Fruit fly (Drosophila melanogaster) whole organism, wandering third instar larva: ENCODE results near the gene CG17272.
A peak's percentile ranks its signal among the peaks of the same experiment; 100 is the strongest.

Experiments
- Abd-B ChIP-seq: fragments of >200 bp; optimal IDR thresholded peaks from 2 replicates; lab custom pipeline; 2017; ENCODE audit warnings: missing biosample characterization, missing genetic modification characterization
- CG32264 ChIP-seq: fragments of 200-800 bp; sonication (Bioruptor generic); optimal IDR thresholded peaks from 2 replicates; lab custom pipeline; 2016; ENCODE audit warnings: missing biosample characterization, missing genetic modification characterization
- CG9705 ChIP-seq: fragments of 200-800 bp; sonication (Bioruptor generic); optimal IDR thresholded peaks from 2 replicates; lab custom pipeline; 2018; ENCODE audit warnings: missing biosample characterization, mild to moderate bottlenecking, missing genetic modification characterization
- CrebA ChIP-seq: fragments of 200-800 bp; sonication (Bioruptor generic); optimal IDR thresholded peaks from 2 replicates; lab custom pipeline; 2016; ENCODE audit warnings: missing biosample characterization, mild to moderate bottlenecking, missing genetic modification characterization, borderline replicate concordance
- Dfd ChIP-seq: fragments of >200 bp; optimal IDR thresholded peaks from 2 replicates; lab custom pipeline; 2017; ENCODE audit warnings: missing biosample characterization, missing genetic modification characterization
- Dif ChIP-seq: fragments of 200-275, 200-300 bp; sonication (Bioruptor generic); optimal IDR thresholded peaks from 2 replicates; lab custom pipeline; 2018; ENCODE audit warnings: missing biosample characterization, missing genetic modification characterization; ENCODE audit not compliant: partially characterized antibody
- GATAd ChIP-seq: sonication (Bioruptor generic); optimal IDR thresholded peaks from 2 replicates; lab custom pipeline; 2016; ENCODE audit warnings: missing biosample characterization, missing genetic modification characterization
- HLH106 ChIP-seq: fragments of 200-800 bp; optimal IDR thresholded peaks from 3 replicates; lab custom pipeline; 2019; ENCODE audit warnings: missing biosample characterization, mild to moderate bottlenecking, missing genetic modification characterization, moderate library complexity
- Hnf4 ChIP-seq: fragments of 200-800 bp; sonication (Bioruptor generic); optimal IDR thresholded peaks from 2 replicates; lab custom pipeline; 2016; ENCODE audit warnings: missing biosample characterization, mild to moderate bottlenecking, missing genetic modification characterization
- Hr78 ChIP-seq: fragments of >200 bp; optimal IDR thresholded peaks from 2 replicates; lab custom pipeline; 2017; ENCODE audit warnings: missing biosample characterization, missing genetic modification characterization
- Hr83 ChIP-seq: fragments of 200-300 bp; sonication (Bioruptor generic); optimal IDR thresholded peaks from 2 replicates; lab custom pipeline; 2016; ENCODE audit warnings: missing biosample characterization, mild to moderate bottlenecking, missing genetic modification characterization, moderate library complexity; ENCODE audit not compliant: poor library complexity, severe bottlenecking
- Jra ChIP-seq: sonication (Bioruptor generic); optimal IDR thresholded peaks from 2 replicates; lab custom pipeline; 2016; ENCODE audit warnings: missing biosample characterization, missing genetic modification characterization
- Mio ChIP-seq: sonication (Bioruptor generic); optimal IDR thresholded peaks from 2 replicates; lab custom pipeline; 2016; ENCODE audit warnings: missing biosample characterization, missing genetic modification characterization
- Myc ChIP-seq: fragments of >200 bp; optimal IDR thresholded peaks from 2 replicates; lab custom pipeline; 2017
- OdsH ChIP-seq: fragments of 200-800 bp; sonication (Bioruptor generic); optimal IDR thresholded peaks from 2 replicates; lab custom pipeline; 2016; ENCODE audit warnings: missing biosample characterization, mild to moderate bottlenecking, missing genetic modification characterization
- Rel ChIP-seq, 2 experiments: fragments of 200-800 bp; sonication (Bioruptor generic) in 1 of 2; optimal IDR thresholded peaks; 2 replicates in 1 of 2; 3 replicates in 1 of 2; lab custom pipeline; 2016 to 2019; ENCODE audit warnings: mild to moderate bottlenecking in 2 of 2, missing biosample characterization in 2 of 2, missing genetic modification characterization in 2 of 2, moderate library complexity in 1 of 2
- Sp1 ChIP-seq: fragments of 200-800 bp; sonication (Bioruptor generic); optimal IDR thresholded peaks from 3 replicates; lab custom pipeline; 2019; ENCODE audit warnings: missing biosample characterization, mild to moderate bottlenecking, missing genetic modification characterization, moderate library complexity
- Vsx2 ChIP-seq: fragments of 200-300, 225-300 bp; sonication (Bioruptor generic); optimal IDR thresholded peaks from 2 replicates; lab custom pipeline; 2018; ENCODE audit warnings: missing biosample characterization, missing genetic modification characterization; ENCODE audit not compliant: partially characterized antibody
- br ChIP-seq: fragments of 200-800 bp; sonication (Bioruptor generic); optimal IDR thresholded peaks from 2 replicates; lab custom pipeline; 2016; ENCODE audit warnings: missing biosample characterization, missing genetic modification characterization
- brk ChIP-seq: fragments of 200-800 bp; sonication (Bioruptor generic); optimal IDR thresholded peaks from 2 replicates; lab custom pipeline; 2016; ENCODE audit warnings: missing biosample characterization, mild to moderate bottlenecking, missing genetic modification characterization
- dl ChIP-seq, 2 experiments: fragments of 175-275, 200-275 bp in 1 of 2; fragments of 200-275 bp in 1 of 2; sonication (Bioruptor generic); optimal IDR thresholded peaks; lab custom pipeline; 2018; ENCODE audit warnings: mild to moderate bottlenecking in 2 of 2, missing biosample characterization in 2 of 2, missing genetic modification characterization in 2 of 2, moderate library complexity in 2 of 2; ENCODE audit not compliant: partially characterized antibody in 2 of 2, insufficient read depth in 1 of 2
- dmrt93B ChIP-seq: fragments of 200-800 bp; sonication (Bioruptor generic); optimal IDR thresholded peaks from 2 replicates; lab custom pipeline; 2018; ENCODE audit warnings: missing biosample characterization, mild to moderate bottlenecking, missing genetic modification characterization
- dsf ChIP-seq: sonication (Bioruptor generic); optimal IDR thresholded peaks from 2 replicates; lab custom pipeline; 2016; ENCODE audit warnings: missing biosample characterization, missing genetic modification characterization, borderline replicate concordance
- ey ChIP-seq: fragments of 200-800 bp; sonication (Bioruptor generic); optimal IDR thresholded peaks from 2 replicates; lab custom pipeline; 2016; ENCODE audit warnings: missing biosample characterization, missing genetic modification characterization
- foxo ChIP-seq, 2 experiments: fragments of 200-800 bp; sonication (Bioruptor generic); optimal IDR thresholded peaks; 2 replicates in 1 of 2; 3 replicates in 1 of 2; lab custom pipeline; 2016 to 2017; ENCODE audit warnings: missing biosample characterization in 2 of 2, missing genetic modification characterization in 2 of 2
- fru ChIP-seq: fragments of 200-800 bp; sonication (Bioruptor generic); optimal IDR thresholded peaks from 3 replicates; lab custom pipeline; 2016; ENCODE audit warnings: missing biosample characterization, mild to moderate bottlenecking, missing genetic modification characterization
- h ChIP-seq: fragments of 200-800 bp; sonication (Bioruptor generic); optimal IDR thresholded peaks from 3 replicates; lab custom pipeline; 2016; ENCODE audit warnings: missing biosample characterization, mild to moderate bottlenecking, missing genetic modification characterization
- jim ChIP-seq: fragments of 175-275, 200-325 bp; sonication (Bioruptor generic); optimal IDR thresholded peaks from 2 replicates; lab custom pipeline; 2016; ENCODE audit warnings: missing biosample characterization, mild to moderate bottlenecking, missing genetic modification characterization
- lola ChIP-seq: fragments of >200 bp; optimal IDR thresholded peaks from 2 replicates; lab custom pipeline; 2017; ENCODE audit warnings: missing biosample characterization, missing genetic modification characterization
- pan ChIP-seq: fragments of >200 bp; optimal IDR thresholded peaks from 2 replicates; lab custom pipeline; 2017
- psq ChIP-seq: fragments of 200-800 bp; sonication (Bioruptor generic); optimal IDR thresholded peaks from 3 replicates; lab custom pipeline; 2017; ENCODE audit warnings: missing biosample characterization, mild to moderate bottlenecking, missing genetic modification characterization, moderate library complexity
- rgr ChIP-seq: fragments of 200-800 bp; sonication (Bioruptor generic); optimal IDR thresholded peaks from 3 replicates; lab custom pipeline; 2016; ENCODE audit warnings: missing biosample characterization, mild to moderate bottlenecking, missing genetic modification characterization
- sage ChIP-seq: fragments of 200-800 bp; sonication (Bioruptor generic); optimal IDR thresholded peaks from 2 replicates; lab custom pipeline; 2016; ENCODE audit warnings: missing biosample characterization, mild to moderate bottlenecking, missing genetic modification characterization
- sv ChIP-seq: fragments of 200-800 bp; sonication (Bioruptor generic); optimal IDR thresholded peaks from 3 replicates; lab custom pipeline; 2016; ENCODE audit warnings: missing biosample characterization, missing genetic modification characterization
- usp ChIP-seq: fragments of >200 bp; optimal IDR thresholded peaks from 2 replicates; lab custom pipeline; 2017; ENCODE audit warnings: missing biosample characterization, missing genetic modification characterization
- woc ChIP-seq: sonication (Bioruptor generic); optimal IDR thresholded peaks from 2 replicates; lab custom pipeline; 2016; ENCODE audit warnings: missing biosample characterization, mild to moderate bottlenecking, missing genetic modification characterization

CG17272 gene

dm6 chr3R:20829416-20830131 is 5.5 kb upstream of the CG17272 start (continued):
- peak; percentile 97 for TF ChIP-seq Myc (lab: Kevin White, UChicago)
- no peak for TF ChIP-seq Vsx2

- peak; percentile 58 for TF ChIP-seq Dif (GFP tag; lab: Kevin White, UChicago)
- peak in 1 of 2 experiments; percentile 32 for TF ChIP-seq dl (GFP tag; optimal IDR thresholded peaks at IDR 0.05; lab: Kevin White, UChicago; ENCODE audit: insufficient read depth in 1 of 2, partially characterized antibody in 2 of 2)
- no peak for TF ChIP-seq Vsx2
- TF ChIP-seq h (GFP tag; lab: Kevin White, UChicago): peak; percentile 23
- no peak for TF ChIP-seq HLH106 (tag; lab: Kevin White, UChicago)
- TF ChIP-seq Dfd (GFP tag; lab: Kevin White, UChicago): no peak
- TF ChIP-seq pan (lab: Kevin White, UChicago): no peak
- TF ChIP-seq Hnf4 (GFP tag; lab: Kevin White, UChicago): no peak
- TF ChIP-seq Jra (GFP tag; lab: Kevin White, UChicago): no peak
- TF ChIP-seq dmrt93B (GFP tag; lab: Kevin White, UChicago): no peak
- TF ChIP-seq Abd-B: no peak
- TF ChIP-seq usp (GFP tag; lab: Kevin White, UChicago): no peak
- TF ChIP-seq Rel (GFP tag; optimal IDR thresholded peaks at IDR 0.05; lab: Kevin White, UChicago): no peak
- TF ChIP-seq Rel (tag; optimal IDR thresholded peaks at IDR 0.05; lab: Kevin White, UChicago): peak; percentile 100
- TF ChIP-seq jim (GFP tag; lab: Kevin White, UChicago): no peak
- TF ChIP-seq GATAd: no peak
- TF ChIP-seq CG32264 (GFP tag; lab: Kevin White, UChicago): no peak
- TF ChIP-seq rgr (GFP tag; lab: Kevin White, UChicago): no peak
- TF ChIP-seq CrebA (GFP tag; lab: Kevin White, UChicago): no peak
- no peak for TF ChIP-seq sv
- TF ChIP-seq Hr83 (GFP tag; lab: Kevin White, UChicago): peak; percentile 11
- TF ChIP-seq psq (GFP tag; lab: Kevin White, UChicago): no peak
- peak; percentile 51 for TF ChIP-seq br (GFP tag; lab: Kevin White, UChicago)
- TF ChIP-seq sage (GFP tag; lab: Kevin White, UChicago): no peak
- TF ChIP-seq lola (GFP tag; lab: Kevin White, UChicago): no peak
- TF ChIP-seq foxo (GFP tag; optimal IDR thresholded peaks at IDR 0.05; lab: Kevin White, UChicago): no peak
- TF ChIP-seq, all 38 proteins: peak for 6
Measured at dm6 chr3R:20828520-20829415, 4.7 kb upstream of the CG17272 start.

dm6 chr3R:20826929-20827328 is 2.9 kb upstream of the CG17272 start:
- TF ChIP-seq Rel (GFP tag; optimal IDR thresholded peaks at IDR 0.05; lab: Kevin White, UChicago): no peak
- TF ChIP-seq Rel (tag; optimal IDR thresholded peaks at IDR 0.05; lab: Kevin White, UChicago): peak; percentile 53
- no peak for TF ChIP-seq Jra (GFP tag; lab: Kevin White, UChicago)
- TF ChIP-seq, all 38 proteins: peak for 1

dm6 chr3R:20821815-20822375 is 2.1 kb downstream of the CG17272 start, which contains the start of the genes CG17271 and RpS20:
Gene CG17271 (minus strand): TSS chr3R:20821848.
Gene RpS20 (plus strand): TSS chr3R:20822181.
- TF ChIP-seq brk (GFP tag; lab: Kevin White, UChicago) (no peak), pan (lab: Kevin White, UChicago) (no peak), Hnf4 (GFP tag; lab: Kevin White, UChicago) (peak; percentile 92), woc (GFP tag; lab: Kevin White, UChicago) (peak; percentile 89), Dfd (GFP tag; lab: Kevin White, UChicago) (no peak), sage (GFP tag; lab: Kevin White, UChicago) (no peak), sv (peak; percentile 95), CrebA (GFP tag; lab: Kevin White, UChicago) (no peak), ey (GFP tag; lab: Kevin White, UChicago) (peak; percentile 91), jim (GFP tag; lab: Kevin White, UChicago) (peak; percentile 18), OdsH (GFP tag; lab: Kevin White, UChicago) (peak; percentile 77), CG9705 (GFP tag; lab: Kevin White, UChicago) (peak; percentile 78), h (GFP tag; lab: Kevin White, UChicago) (peak; percentile 92), usp (GFP tag; lab: Kevin White, UChicago) (no peak), fru (peak; percentile 91), lola (GFP tag; lab: Kevin White, UChicago) (no peak), dsf (peak; percentile 66), foxo (GFP tag; optimal IDR thresholded peaks at IDR 0.05; lab: Kevin White, UChicago) (peak; percentile 4 to 94), Vsx2 (peak; percentile 98), GATAd (no peak), Mio (GFP tag; lab: Kevin White, UChicago) (peak; percentile 37), HLH106 (tag; lab: Kevin White, UChicago) (peak; percentile 78), Sp1 (peak; percentile 80), Abd-B (no peak), Hr78 (GFP tag; lab: Kevin White, UChicago) (no peak), Dif (GFP tag; lab: Kevin White, UChicago) (peak; percentile 89), CG32264 (GFP tag; lab: Kevin White, UChicago) (peak; percentile 78), dmrt93B (GFP tag; lab: Kevin White, UChicago) (peak; percentile 68)
